Worm (Caenorhabditis elegans) whole organism, mixed stage, embryonic: ENCODE measurements around the gene ggtb-1.

Source experiments
- ceh-83 ChIP-seq: fragments of 200-800 bp; sonication (Bioruptor generic); optimal IDR thresholded peaks from 2 replicates; lab custom pipeline; 2018; ENCODE audit warnings: mild to moderate bottlenecking, missing genetic modification characterization, missing compliant biosample characterization
- lin-13 ChIP-seq: fragments of 150-350 bp; optimal IDR thresholded peaks from 2 replicates; lab custom pipeline; 2014; ENCODE audit warnings: missing biosample characterization, missing genetic modification characterization
- lin-32 ChIP-seq: fragments of 200-800 bp; sonication (Bioruptor generic); optimal IDR thresholded peaks from 2 replicates; lab custom pipeline; 2018; ENCODE audit warnings: mild to moderate bottlenecking, missing genetic modification characterization, missing compliant biosample characterization
- nhr-12 ChIP-seq: fragments of 150-350 bp; optimal IDR thresholded peaks from 2 replicates; lab custom pipeline; 2014; ENCODE audit warnings: missing biosample characterization, missing genetic modification characterization
- nhr-2 ChIP-seq: fragments of 150-350 bp; optimal IDR thresholded peaks from 2 replicates; lab custom pipeline; 2014; ENCODE audit warnings: missing biosample characterization, missing genetic modification characterization
- sem-2 ChIP-seq: fragments of 200-800 bp; sonication (Bioruptor generic); optimal IDR thresholded peaks from 2 replicates; lab custom pipeline; 2018; ENCODE audit warnings: mild to moderate bottlenecking, missing genetic modification characterization, missing compliant biosample characterization
- sptf-1 ChIP-seq: sonication (generic microtip); optimal IDR thresholded peaks from 2 replicates; lab custom pipeline; 2017; ENCODE audit warnings: mild to moderate bottlenecking, missing genetic modification characterization, moderate library complexity, missing compliant biosample characterization

- TF ChIP-seq ceh-83 (GFP tag; lab: Kevin White, UChicago) (no peak), lin-32 (no peak), sem-2 (GFP tag; lab: Kevin White, UChicago) (no peak), nhr-12 (tag; lab: Kevin White, UChicago) (no peak), nhr-2 (tag; lab: Kevin White, UChicago) (peak; percentile 31), sptf-1 (tag; lab: Kevin White, UChicago) (peak; percentile 9), lin-13 (tag; lab: Kevin White, UChicago) (no peak)
Observed at ce11 chrIII:7153747-7154238, 20.2 kb downstream of the ggtb-1 start, which contains the start of gene ogt-1.
